Worm (Caenorhabditis elegans) whole organism, late embryonic: ENCODE measurements around the gene srw-98.

ENCODE experiments used
- npax-4 ChIP-seq: sonication (generic microtip); optimal IDR thresholded peaks from 2 replicates; lab custom pipeline; 2016; ENCODE audit warnings: missing genetic modification characterization, missing compliant biosample characterization
- pha-2 ChIP-seq: sonication (generic microtip); optimal IDR thresholded peaks from 2 replicates; lab custom pipeline; 2017; ENCODE audit warnings: mild to moderate bottlenecking, missing genetic modification characterization, missing compliant biosample characterization

DNA sequence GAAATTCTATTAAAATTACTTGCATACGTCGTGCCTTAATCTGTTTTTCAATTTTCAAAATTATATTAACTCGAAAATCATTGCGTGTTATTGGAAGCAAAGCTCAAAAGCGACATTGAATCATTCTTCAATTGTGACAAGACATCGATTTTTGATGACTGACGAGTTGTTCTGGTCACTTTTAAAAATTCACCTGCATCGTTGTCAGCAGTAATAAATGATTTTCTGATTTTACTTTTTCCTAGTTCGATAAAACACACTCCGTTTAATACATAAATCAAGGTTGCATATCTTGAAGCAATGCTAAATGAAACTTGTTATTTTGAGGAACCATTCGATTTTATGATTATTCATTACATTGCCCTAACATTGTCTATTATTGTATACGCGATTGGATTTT, 4.2 kb upstream of the srw-98 start, which contains the start of gene srh-3:
- TF ChIP-seq pha-2 (no peak), npax-4 (tag; lab: Kevin White, UChicago) (no peak)
